Fruit fly (Drosophila melanogaster): Measurements from ENCODE around the gene CG4306.

DNA sequence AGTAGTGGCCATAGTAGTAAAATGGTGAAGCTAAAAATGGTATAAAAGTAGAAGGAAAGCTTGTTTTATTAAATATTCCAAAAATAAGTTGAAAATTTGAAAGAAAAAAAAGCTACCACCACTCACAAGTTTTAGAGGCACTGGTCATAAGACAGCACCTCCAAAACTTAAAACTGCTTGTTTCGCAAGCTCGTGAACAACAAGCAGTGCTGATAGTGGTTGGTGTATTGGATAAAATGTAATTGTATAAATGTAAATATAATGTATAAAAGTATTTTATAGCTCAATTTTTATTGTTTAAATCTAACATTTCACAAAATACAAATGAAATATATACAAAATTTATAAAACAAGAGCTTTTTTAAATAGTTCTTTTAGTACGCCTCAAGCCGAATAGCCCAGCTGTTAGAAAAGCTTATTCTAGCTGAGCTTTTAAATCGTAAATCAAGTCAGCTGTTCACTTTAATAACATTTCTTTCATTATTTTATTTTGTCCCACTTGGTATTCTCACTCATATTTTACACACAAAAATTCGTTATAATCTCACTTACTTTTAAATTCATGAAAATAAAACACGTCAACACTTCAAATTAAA lies 2.5 kb downstream of the CG4306 start:
- no peak for TF ChIP-seq bab1 (GFP tag; optimal IDR thresholded peaks at IDR 0.05)
- no peak for TF ChIP-seq cic (GFP tag; optimal IDR thresholded peaks at IDR 0.05)
- TF ChIP-seq toe (GFP tag; optimal IDR thresholded peaks at IDR 0.05): no peak
- no peak for TF ChIP-seq cnc (optimal IDR thresholded peaks at IDR 0.05)
- no peak for TF ChIP-seq kay (GFP tag; ENCODE audit: borderline replicate concordance)
- no peak for TF ChIP-seq Clk (GFP tag; optimal IDR thresholded peaks at IDR 0.05)
- TF ChIP-seq Mnt (GFP tag; optimal IDR thresholded peaks at IDR 0.05): no peak
- no peak for TF ChIP-seq CG1620 (GFP tag; optimal IDR thresholded peaks at IDR 0.05)
- no peak for TF ChIP-seq Crg-1 (GFP tag; optimal IDR thresholded peaks at IDR 0.05)
- no peak for TF ChIP-seq CG11617 (GFP tag; optimal IDR thresholded peaks at IDR 0.05)
- TF ChIP-seq Hr96 (GFP tag; optimal IDR thresholded peaks at IDR 0.05): no peak

Measured in whole organism, adult.